Worm (Caenorhabditis elegans) whole organism, young adult: ENCODE results near the gene ift-74.

Source experiments
- C17E4.6 ChIP-seq: fragments of 200-800 bp; sonication (Bioruptor generic); IDR thresholded peaks from 2 replicates; pipeline ENCODE4 v1.3.6; 2022; ENCODE audit warnings: missing genetic modification reagents, missing genetic modification characterization, missing compliant biosample characterization
- F22D6.2 ChIP-seq: sonication (generic microtip); optimal IDR thresholded peaks from 2 replicates; lab custom pipeline; 2016; ENCODE audit warnings: mild to moderate bottlenecking, missing genetic modification characterization, missing compliant biosample characterization
- F37B4.10 ChIP-seq: fragments of 200-800 bp; sonication (Bioruptor generic); IDR thresholded peaks from 2 replicates; pipeline ENCODE4 v1.3.6; 2022; ENCODE audit warnings: missing genetic modification characterization, missing compliant biosample characterization
- F49E8.2 ChIP-seq: sonication (generic microtip); optimal IDR thresholded peaks from 3 replicates; lab custom pipeline; 2017; ENCODE audit warnings: missing genetic modification characterization, mild to moderate bottlenecking, missing compliant biosample characterization, antibody characterized with exemption, moderate library complexity; ENCODE audit not compliant: insufficient read depth
- F52B5.7 ChIP-seq: sonication (generic microtip); optimal IDR thresholded peaks from 2 replicates; lab custom pipeline; 2016; ENCODE audit warnings: mild to moderate bottlenecking, missing genetic modification characterization, missing compliant biosample characterization
- F57C9.4 ChIP-seq: sonication (generic microtip); optimal IDR thresholded peaks from 2 replicates; lab custom pipeline; 2017; ENCODE audit warnings: mild to moderate bottlenecking, missing genetic modification characterization, missing compliant biosample characterization
- Y53G8AR.9 ChIP-seq: fragments of 200-800 bp; sonication (Bioruptor generic); conservative IDR thresholded peaks from 2 replicates; pipeline ENCODE4 v1.3.6; 2022; ENCODE audit warnings: missing genetic modification reagents, missing genetic modification characterization, missing compliant biosample characterization
- Y67H2A.10 ChIP-seq: fragments of 200-800 bp; sonication (Bioruptor generic); conservative IDR thresholded peaks from 2 replicates; pipeline ENCODE4 v1.3.6; 2022; ENCODE audit warnings: missing genetic modification reagents, missing genetic modification characterization, missing compliant biosample characterization
- Y79H2A.3 ChIP-seq: fragments of 200-800 bp; sonication (Bioruptor generic); conservative IDR thresholded peaks from 2 replicates; pipeline ENCODE4 v1.3.6; 2022; ENCODE audit warnings: missing genetic modification reagents, missing genetic modification characterization, missing compliant biosample characterization
- Y95B8A.8 ChIP-seq: fragments of 200-800 bp; sonication (Bioruptor generic); IDR thresholded peaks from 2 replicates; pipeline ENCODE4 v1.3.6; 2022; ENCODE audit warnings: missing genetic modification reagents, missing genetic modification characterization, missing compliant biosample characterization
- ZK185.1 ChIP-seq: sonication (generic microtip); optimal IDR thresholded peaks from 2 replicates; lab custom pipeline; 2016; ENCODE audit warnings: mild to moderate bottlenecking, missing genetic modification characterization, missing compliant biosample characterization; ENCODE audit not compliant: poor library complexity, severe bottlenecking
- attf-5 ChIP-seq: fragments of 200-800 bp; sonication (Bioruptor generic); optimal IDR thresholded peaks from 2 replicates; lab custom pipeline; 2018; ENCODE audit warnings: mild to moderate bottlenecking, missing genetic modification characterization, missing compliant biosample characterization
- ccch-3 ChIP-seq: fragments of 200-800 bp; sonication (Bioruptor generic); optimal IDR thresholded peaks from 2 replicates; lab custom pipeline; 2018; ENCODE audit warnings: mild to moderate bottlenecking, missing genetic modification characterization, missing compliant biosample characterization
- cebp-1 ChIP-seq, 2 experiments: fragments of 200-800 bp in 1 of 2; sonication (Bioruptor generic) in 1 of 2; sonication (generic microtip) in 1 of 2; IDR thresholded peaks in 1 of 2; optimal IDR thresholded peaks in 1 of 2; 2 replicates each; pipeline versions ENCODE4 v1.3.6 to Lab custom; 2017 to 2022; ENCODE audit warnings: missing compliant biosample characterization in 2 of 2, missing genetic modification characterization in 2 of 2, mild to moderate bottlenecking in 1 of 2, missing genetic modification reagents in 1 of 2, moderate library complexity in 1 of 2
- cebp-2 ChIP-seq: fragments of 200-800 bp; sonication (Bioruptor generic); IDR thresholded peaks from 2 replicates; pipeline ENCODE4 v1.3.6; 2022; ENCODE audit warnings: missing genetic modification characterization, missing compliant biosample characterization
- ceh-100 ChIP-seq: fragments of 200-800 bp; sonication (Bioruptor generic); IDR thresholded peaks from 2 replicates; pipeline ENCODE4 v1.3.6; 2022; ENCODE audit warnings: missing genetic modification reagents, missing genetic modification characterization, missing compliant biosample characterization
- ceh-27 ChIP-seq: fragments of 200-800 bp; sonication (Bioruptor generic); optimal IDR thresholded peaks from 2 replicates; lab custom pipeline; 2018; ENCODE audit warnings: mild to moderate bottlenecking, missing genetic modification characterization, moderate library complexity, missing compliant biosample characterization
- ceh-40 ChIP-seq: fragments of 200-800 bp; sonication (Bioruptor generic); IDR thresholded peaks from 2 replicates; pipeline ENCODE4 v1.3.6; 2022; ENCODE audit warnings: missing genetic modification characterization, missing compliant biosample characterization
- ceh-58 ChIP-seq: fragments of 200-800 bp; sonication (Bioruptor generic); IDR thresholded peaks from 2 replicates; pipeline ENCODE4 v1.3.6; 2022; ENCODE audit warnings: missing genetic modification characterization, missing compliant biosample characterization
- ceh-79 ChIP-seq: sonication (generic microtip); optimal IDR thresholded peaks from 2 replicates; lab custom pipeline; 2017; ENCODE audit warnings: mild to moderate bottlenecking, missing genetic modification characterization, missing compliant biosample characterization
- dox-1 ChIP-seq: fragments of 200-800 bp; sonication (Bioruptor generic); IDR thresholded peaks from 2 replicates; pipeline ENCODE4 v1.3.6; 2022; ENCODE audit warnings: missing genetic modification reagents, missing genetic modification characterization, missing compliant biosample characterization
- dpl-1 ChIP-seq: fragments of 150-350 bp; optimal IDR thresholded peaks from 2 replicates; lab custom pipeline; 2014; ENCODE audit warnings: missing biosample characterization, missing genetic modification reagents, missing genetic modification characterization
- hlh-26 ChIP-seq: fragments of 200-800 bp; sonication (Bioruptor generic); conservative IDR thresholded peaks from 2 replicates; pipeline ENCODE4 v1.3.6; 2022; ENCODE audit warnings: missing genetic modification reagents, missing genetic modification characterization, missing compliant biosample characterization
- lin-35 ChIP-seq, 3 experiments: fragments of 150-350 bp in 2 of 3; sonication (generic microtip) in 1 of 3; optimal IDR thresholded peaks; 2 replicates each; lab custom pipeline; 2014 to 2018; ENCODE audit warnings: missing biosample characterization in 3 of 3, missing genetic modification characterization in 3 of 3, missing genetic modification reagents in 3 of 3
- lir-1 ChIP-seq: fragments of 200-800 bp; sonication (Bioruptor generic); conservative IDR thresholded peaks from 2 replicates; pipeline ENCODE4 v1.3.6; 2022; ENCODE audit warnings: missing genetic modification reagents, missing genetic modification characterization, missing compliant biosample characterization
- lsy-27 ChIP-seq: sonication (generic microtip); optimal IDR thresholded peaks from 2 replicates; lab custom pipeline; 2017; ENCODE audit warnings: missing genetic modification characterization, mild to moderate bottlenecking, missing compliant biosample characterization, antibody characterized with exemption, missing genotype, borderline replicate concordance; ENCODE audit not compliant: insufficient read depth
- madf-6 ChIP-seq: fragments of 200-800 bp; sonication (Bioruptor generic); IDR thresholded peaks from 2 replicates; pipeline ENCODE4 v1.3.6; 2022; ENCODE audit warnings: missing genetic modification reagents, missing genetic modification characterization, missing compliant biosample characterization
- madf-8 ChIP-seq: fragments of 200-800 bp; sonication (Bioruptor generic); conservative IDR thresholded peaks from 2 replicates; pipeline ENCODE4 v1.3.6; 2022; ENCODE audit warnings: missing genetic modification reagents, missing genetic modification characterization, missing compliant biosample characterization
- mcd-1 ChIP-seq: fragments of 200-800 bp; sonication (Bioruptor generic); IDR thresholded peaks from 2 replicates; pipeline ENCODE4 v1.3.6; 2022; ENCODE audit warnings: missing genetic modification reagents, missing genetic modification characterization, missing compliant biosample characterization
- mxl-1 ChIP-seq: sonication (generic microtip); optimal IDR thresholded peaks from 2 replicates; lab custom pipeline; 2016; ENCODE audit warnings: missing genetic modification characterization, missing compliant biosample characterization
- nfya-2 ChIP-seq: fragments of 200-800 bp; sonication (Bioruptor generic); IDR thresholded peaks from 2 replicates; pipeline ENCODE4 v1.3.6; 2022; ENCODE audit warnings: missing genetic modification reagents, missing genetic modification characterization, missing compliant biosample characterization
- nhr-120 ChIP-seq: fragments of 200-800 bp; sonication (Bioruptor generic); IDR thresholded peaks from 2 replicates; pipeline ENCODE4 v1.3.6; 2022; ENCODE audit warnings: missing genetic modification characterization, missing compliant biosample characterization
- nhr-27 ChIP-seq: fragments of 200-800 bp; sonication (Bioruptor generic); optimal IDR thresholded peaks from 2 replicates; lab custom pipeline; 2018; ENCODE audit warnings: mild to moderate bottlenecking, missing genetic modification characterization, moderate library complexity, missing compliant biosample characterization
- nhr-90 ChIP-seq: sonication (generic microtip); optimal IDR thresholded peaks from 2 replicates; lab custom pipeline; 2016; ENCODE audit warnings: missing genotype, mild to moderate bottlenecking, missing genetic modification characterization, missing compliant biosample characterization
- rec-8 ChIP-seq, 2 experiments: sonication (generic microtip); optimal IDR thresholded peaks; 2 replicates each; lab custom pipeline; 2016; ENCODE audit warnings: mild to moderate bottlenecking in 2 of 2, missing genetic modification characterization in 2 of 2, missing genetic modification reagents in 2 of 2, missing genotype in 2 of 2, missing biosample characterization in 1 of 2, missing compliant biosample characterization in 1 of 2, moderate library complexity in 1 of 2
- rpc-1 ChIP-seq, 2 experiments: fragments of 150-350 bp in 1 of 2; sonication (generic microtip) in 1 of 2; optimal IDR thresholded peaks; 2 replicates each; lab custom pipeline; 2014 to 2018; ENCODE audit warnings: missing biosample characterization in 1 of 2, missing genetic modification characterization in 1 of 2, missing genetic modification reagents in 1 of 2, missing genotype in 1 of 2
- sdz-38 ChIP-seq: sonication (generic microtip); optimal IDR thresholded peaks from 2 replicates; lab custom pipeline; 2016; ENCODE audit warnings: missing genotype, missing genetic modification characterization, missing compliant biosample characterization
- snpc-1.1 ChIP-seq: sonication (generic microtip); optimal IDR thresholded peaks from 2 replicates; lab custom pipeline; 2017; ENCODE audit warnings: missing genetic modification characterization, mild to moderate bottlenecking, missing compliant biosample characterization, antibody characterized with exemption, moderate library complexity, missing genotype, missing genetic modification reagents; ENCODE audit not compliant: insufficient read depth
- tbp1 ChIP-seq: fragments of 200-800 bp; sonication (Bioruptor generic); optimal IDR thresholded peaks from 2 replicates; lab custom pipeline; 2018; ENCODE audit warnings: mild to moderate bottlenecking, missing genetic modification characterization, missing compliant biosample characterization
- tbx-9 ChIP-seq: sonication (generic microtip); optimal IDR thresholded peaks from 2 replicates; lab custom pipeline; 2016; ENCODE audit warnings: borderline replicate concordance, missing genetic modification characterization, inconsistent platforms, missing compliant biosample characterization
- unc-62 ChIP-seq: fragments of 150-350 bp; optimal IDR thresholded peaks from 2 replicates; lab custom pipeline; 2014; ENCODE audit warnings: missing biosample characterization, missing genetic modification reagents, missing genetic modification characterization
- xnd-1 ChIP-seq: sonication (generic microtip); optimal IDR thresholded peaks from 2 replicates; lab custom pipeline; 2016; ENCODE audit warnings: missing genotype, missing genetic modification reagents, missing genetic modification characterization, missing compliant biosample characterization
- ztf-18 ChIP-seq: sonication (generic microtip); optimal IDR thresholded peaks from 2 replicates; lab custom pipeline; 2016; ENCODE audit warnings: missing genotype, mild to moderate bottlenecking, missing genetic modification characterization, missing compliant biosample characterization
- ztf-28 ChIP-seq: fragments of 200-800 bp; sonication (Bioruptor generic); IDR thresholded peaks from 2 replicates; pipeline ENCODE4 v1.3.6; 2022; ENCODE audit warnings: missing genetic modification reagents, missing genetic modification characterization, missing compliant biosample characterization
- ztf-6 ChIP-seq: fragments of 200-800 bp; sonication (Bioruptor generic); IDR thresholded peaks from 2 replicates; pipeline ENCODE4 v1.3.6; 2022; ENCODE audit warnings: missing genetic modification reagents, missing genetic modification characterization, missing compliant biosample characterization

The ift-74 gene

ce11 chrII:6682918-6683317, 3.1 kb downstream of the ift-74 start (continued):
- TF ChIP-seq ceh-79 (tag; lab: Kevin White, UChicago), result no peak
- TF ChIP-seq rec-8 (tag; optimal IDR thresholded peaks at IDR 0.05; lab: Kevin White, UChicago), result no peak
- TF ChIP-seq hlh-26 (GFP tag; lab: Robert Waterston, UW), result no peak
- TF ChIP-seq lsy-27, result no peak
- TF ChIP-seq nhr-120 (GFP tag; lab: Robert Waterston, UW), result no peak
- TF ChIP-seq nhr-90, result no peak
- TF ChIP-seq mcd-1, result no peak
- TF ChIP-seq xnd-1 (tag; lab: Kevin White, UChicago), result peak; percentile 81
- TF ChIP-seq madf-6 (GFP tag; lab: Robert Waterston, UW), result peak; percentile 92
- TF ChIP-seq Y79H2A.3 (GFP tag; lab: Robert Waterston, UW), result no peak
- no peak for TF ChIP-seq ceh-27 (GFP tag; lab: Kevin White, UChicago)
- no peak for TF ChIP-seq ZK185.1 (tag; lab: Kevin White, UChicago)
- TF ChIP-seq sdz-38 (tag; lab: Kevin White, UChicago), result no peak
- TF ChIP-seq F37B4.10 (GFP tag; lab: Robert Waterston, UW), result no peak
- no peak for TF ChIP-seq nfya-2
- TF ChIP-seq cebp-1 (GFP tag; IDR thresholded peaks at IDR 0.05; lab: Robert Waterston, UW), result no peak
- TF ChIP-seq cebp-1 (tag; optimal IDR thresholded peaks at IDR 0.05; lab: Kevin White, UChicago), result no peak
- TF ChIP-seq ceh-40 (GFP tag; lab: Robert Waterston, UW), result no peak
- peak; percentile 62 for TF ChIP-seq dpl-1 (GFP tag; lab: Kevin White, UChicago)
- TF ChIP-seq dox-1, result no peak
- TF ChIP-seq Y95B8A.8 (GFP tag; lab: Robert Waterston, UW), result no peak
- TF ChIP-seq unc-62 (GFP tag; lab: Kevin White, UChicago), result no peak
- no peak for TF ChIP-seq rpc-1 (optimal IDR thresholded peaks at IDR 0.05; lab: Kevin White, UChicago)
- no peak for TF ChIP-seq rpc-1 (tag; optimal IDR thresholded peaks at IDR 0.05; lab: Kevin White, UChicago)
- no peak for TF ChIP-seq F22D6.2
- TF ChIP-seq ceh-100 (GFP tag; lab: Robert Waterston, UW), result no peak
- no peak for TF ChIP-seq F52B5.7 (tag; lab: Kevin White, UChicago)
- TF ChIP-seq madf-8, result peak; percentile 82
- TF ChIP-seq C17E4.6 (GFP tag; lab: Robert Waterston, UW), result no peak
- peak in 1 of 3 experiments; percentile 12 for TF ChIP-seq lin-35 (GFP tag; optimal IDR thresholded peaks at IDR 0.05; lab: Kevin White, UChicago)
- no peak for TF ChIP-seq ztf-6 (GFP tag; lab: Robert Waterston, UW)
- TF ChIP-seq tbp1 (GFP tag; lab: Kevin White, UChicago), result peak; percentile 9
- no peak for TF ChIP-seq ztf-18 (tag; lab: Kevin White, UChicago)
- no peak for TF ChIP-seq ccch-3 (GFP tag; lab: Kevin White, UChicago)
- TF ChIP-seq mxl-1 (tag; lab: Kevin White, UChicago), result no peak
- TF ChIP-seq F49E8.2 (tag; lab: Kevin White, UChicago), result peak; percentile 55

ce11 chrII:6683663-6684285, 4.0 kb downstream of the ift-74 start, which contains the start of gene gyf-1:
Gene gyf-1 (plus strand): TSS chrII:6684235.
- TF ChIP-seq lir-1 (GFP tag; lab: Robert Waterston, UW), result no peak
- TF ChIP-seq nhr-27 (tag; lab: Kevin White, UChicago), result no peak
- no peak for TF ChIP-seq ztf-28 (GFP tag; lab: Robert Waterston, UW)
- TF ChIP-seq ceh-58 (GFP tag; lab: Robert Waterston, UW), result no peak
- TF ChIP-seq mcd-1, result peak; percentile 13; the same call in 1 of the 2 replicates
- peak; percentile 39 for TF ChIP-seq ceh-27 (GFP tag; lab: Kevin White, UChicago)
- TF ChIP-seq Y67H2A.10 (GFP tag; lab: Robert Waterston, UW), result no peak
- no peak for TF ChIP-seq sdz-38 (tag; lab: Kevin White, UChicago)
- no peak for TF ChIP-seq F57C9.4 (tag; lab: Kevin White, UChicago)
- no peak for TF ChIP-seq Y53G8AR.9 (GFP tag; lab: Robert Waterston, UW)
- TF ChIP-seq snpc-1.1, result no peak
- peak; percentile 80 for TF ChIP-seq attf-5
- no peak for TF ChIP-seq rec-8 (tag; optimal IDR thresholded peaks at IDR 0.05; lab: Kevin White, UChicago)
- TF ChIP-seq cebp-2, result no peak
- TF ChIP-seq ZK185.1 (tag; lab: Kevin White, UChicago), result peak; percentile 3
- TF ChIP-seq dox-1, result peak; percentile 57; the same call in 1 of the 2 replicates
- no peak for TF ChIP-seq tbx-9 (tag; lab: Kevin White, UChicago)
- TF ChIP-seq lin-35 (GFP tag; optimal IDR thresholded peaks at IDR 0.05; lab: Kevin White, UChicago), result peak in 1 of 3 experiments; percentile 27
